Worm (Caenorhabditis elegans) whole organism, midembryonic: ENCODE data around the gene ace-1.

Experiments used
- T22C8.4 ChIP-seq: fragments of 200-800 bp; sonication (Bioruptor generic); IDR thresholded peaks from 2 replicates; pipeline ENCODE4 v1.3.6; 2022; ENCODE audit warnings: missing genetic modification characterization, missing compliant biosample characterization
- klf-2 ChIP-seq: fragments of 200-800 bp; sonication (Bioruptor generic); conservative IDR thresholded peaks from 2 replicates; pipeline ENCODE4 v1.3.6; 2022; ENCODE audit warnings: missing genetic modification reagents, missing genetic modification characterization, missing compliant biosample characterization

- no peak; the same call in 1 of the 2 replicates for TF ChIP-seq klf-2
- TF ChIP-seq T22C8.4 (GFP tag; lab: Robert Waterston, UW), result no peak
These were observed 36.3 kb downstream of the ace-1 start for ce11 chrX:16403424-16403823.
